Worm (Caenorhabditis elegans): ENCODE results near the gene F08G2.8.

F08G2.8 gene

ce11 chrII:13834380-13835194 lies 17.5 kb upstream of the F08G2.8 start (continued):
- TF ChIP-seq nhr-41 (GFP tag; IDR thresholded peaks at IDR 0.05) (peak; percentile 42; the same call in 1 of the 2 replicates), nhr-102 (tag; optimal IDR thresholded peaks at IDR 0.05) (peak; percentile 90), sdz-12 (GFP tag; optimal IDR thresholded peaks at IDR 0.05) (no peak), ces-1 (GFP tag; optimal IDR thresholded peaks at IDR 0.05) (peak; percentile 20), arid-1 (GFP tag; conservative IDR thresholded peaks at IDR 0.05) (peak; percentile 89), ceh-44 (GFP tag; IDR thresholded peaks at IDR 0.05) (0 out of 2 replicates have a peak, but pooled peaks have one; percentile 36), gei-8 (GFP tag; optimal IDR thresholded peaks at IDR 0.05) (peak; percentile 33), F44E2.7 (GFP tag; IDR thresholded peaks at IDR 0.05) (peak; percentile 79; the same call in 1 of the 2 replicates), lin-29 (GFP tag; IDR thresholded peaks at IDR 0.05) (peak; percentile 66; the same call in 1 of the 2 replicates), ceh-28 (tag; optimal IDR thresholded peaks at IDR 0.05) (no peak), jun-1 (tag; optimal IDR thresholded peaks at IDR 0.05) (peak; percentile 65), egl-27 (tag; optimal IDR thresholded peaks at IDR 0.05) (no peak), F26F4.8 (GFP tag; conservative IDR thresholded peaks at IDR 0.05) (peak; percentile 65; the same call in 1 of the 2 replicates), Y5F2A.4 (GFP tag; optimal IDR thresholded peaks at IDR 0.05) (peak; percentile 37), egl-43 (GFP tag; IDR thresholded peaks at IDR 0.05) (peak; percentile 94), mes-2 (tag; optimal IDR thresholded peaks at IDR 0.05; ENCODE audit: poor library complexity, severe bottlenecking) (peak; percentile 94), ZK337.2 (GFP tag; IDR thresholded peaks at IDR 0.05) (peak; percentile 71; the same call in 1 of the 2 replicates), T20F7.1 (GFP tag; optimal IDR thresholded peaks at IDR 0.05) (no peak), ceh-82 (tag; optimal IDR thresholded peaks at IDR 0.05) (no peak), dmd-6 (GFP tag; IDR thresholded peaks at IDR 0.05) (peak; percentile 85), hif-1 (tag; optimal IDR thresholded peaks at IDR 0.05) (peak; percentile 13 to 76), nhr-42 (GFP tag; IDR thresholded peaks at IDR 0.05) (peak; percentile 97), snpc-1.2 (GFP tag; IDR thresholded peaks at IDR 0.05) (peak; percentile 76), ctbp-1 (GFP tag; IDR thresholded peaks at IDR 0.05) (peak; percentile 93), ZK546.5 (tag; optimal IDR thresholded peaks at IDR 0.05) (no peak), mdl-1 (tag; optimal IDR thresholded peaks at IDR 0.05) (peak; percentile 10 to 11), F10B5.3 (tag; optimal IDR thresholded peaks at IDR 0.05) (peak; percentile 70), snpc-4 (tag; optimal IDR thresholded peaks at IDR 0.05) (peak; percentile 99), pha-4 (GFP tag; IDR thresholded peaks at IDR 0.05) (peak; percentile 94), pha-4 (tag; optimal IDR thresholded peaks at IDR 0.05) (peak; percentile 71), unc-39 (tag; optimal IDR thresholded peaks at IDR 0.05) (no peak), lin-1 (GFP tag; IDR thresholded peaks at IDR 0.05) (peak; percentile 82), zip-2 (tag; optimal IDR thresholded peaks at IDR 0.05) (peak; percentile 69), nhr-76 (tag; optimal IDR thresholded peaks at IDR 0.05) (no peak), mdt-29 (GFP tag; IDR thresholded peaks at IDR 0.05) (peak; percentile 59), unc-62 (GFP tag; optimal IDR thresholded peaks at IDR 0.05 in 1 of 2) (peak in 1 of 2 experiments; percentile 98), unc-62 (tag; optimal IDR thresholded peaks at IDR 0.05) (no peak), set-16 (GFP tag; IDR thresholded peaks at IDR 0.05) (0 out of 2 replicates have a peak, but pooled peaks have one; percentile 8), Y75B8A.6 (GFP tag; IDR thresholded peaks at IDR 0.05) (peak; percentile 84; the same call in 1 of the 2 replicates), dve-1 (tag; optimal IDR thresholded peaks at IDR 0.05; ENCODE audit: insufficient read depth) (peak; percentile 95), R02D3.7 (tag; optimal IDR thresholded peaks at IDR 0.05) (no peak), daf-19 (GFP tag; conservative IDR thresholded peaks at IDR 0.05) (no peak), lin-15B (tag; optimal IDR thresholded peaks at IDR 0.05) (no peak), daf-16 (GFP tag; optimal IDR thresholded peaks at IDR 0.05) (peak; percentile 32 to 73), daf-16 (tag; optimal IDR thresholded peaks at IDR 0.05) (peak; percentile 78), rbr-2 (tag; optimal IDR thresholded peaks at IDR 0.05) (peak; percentile 94), aha-1 (tag) (peak; percentile 99), nhr-25 (tag; optimal IDR thresholded peaks at IDR 0.05; ENCODE audit: borderline replicate concordance, insufficient read depth) (peak; percentile 82), hlh-11 (tag; optimal IDR thresholded peaks at IDR 0.05) (peak; percentile 81)

Data from whole organism, L4 larva.